Fruit fly (Drosophila melanogaster) whole organism, prepupa: ENCODE data around the gene eIF4E1.

Experiments used
- CG16779 ChIP-seq: fragments of 200-800 bp; sonication (Bioruptor generic); optimal IDR thresholded peaks from 3 replicates; lab custom pipeline; 2017; ENCODE audit warnings: missing biosample characterization, mild to moderate bottlenecking, missing genetic modification characterization
- CG3032 ChIP-seq: fragments of 200-800 bp; optimal IDR thresholded peaks from 2 replicates; lab custom pipeline; 2019; ENCODE audit warnings: missing biosample characterization, mild to moderate bottlenecking, missing genetic modification characterization, moderate library complexity
- CG6854 ChIP-seq: fragments of 200-800 bp; sonication (Bioruptor generic); optimal IDR thresholded peaks from 2 replicates; lab custom pipeline; 2017; ENCODE audit warnings: missing biosample characterization, mild to moderate bottlenecking, missing genetic modification characterization
- CG8119 ChIP-seq: fragments of 200-800 bp; sonication (Bioruptor generic); IDR thresholded peaks from 3 replicates; pipeline ENCODE4 v1.3.6; 2022; ENCODE audit warnings: missing biosample characterization, missing genetic modification characterization
- CG8319 ChIP-seq: fragments of 200-800 bp; sonication (Bioruptor generic); optimal IDR thresholded peaks from 3 replicates; lab custom pipeline; 2016; ENCODE audit warnings: missing biosample characterization, missing genetic modification characterization
- Eip75B ChIP-seq: fragments of 200-800 bp; sonication (Bioruptor generic); optimal IDR thresholded peaks from 3 replicates; lab custom pipeline; 2016; ENCODE audit warnings: missing biosample characterization, missing genetic modification characterization
- Ets21C ChIP-seq: fragments of 200-800 bp; sonication (Bioruptor generic); optimal IDR thresholded peaks from 3 replicates; lab custom pipeline; 2016; ENCODE audit warnings: missing biosample characterization, missing genetic modification characterization
- Gug ChIP-seq: fragments of 200-800 bp; sonication (Bioruptor generic); IDR thresholded peaks from 2 replicates; pipeline ENCODE4 v1.3.6; 2022; ENCODE audit warnings: missing biosample characterization, missing genetic modification characterization
- Hr39 ChIP-seq: fragments of 200-800 bp; sonication (Bioruptor generic); optimal IDR thresholded peaks from 2 replicates; lab custom pipeline; 2016; ENCODE audit warnings: missing biosample characterization, missing genetic modification characterization
- Met ChIP-seq: fragments of 200-800 bp; sonication (Bioruptor generic); optimal IDR thresholded peaks from 3 replicates; lab custom pipeline; 2016; ENCODE audit warnings: missing biosample characterization, missing genetic modification characterization
- Sox14 ChIP-seq: fragments of 200-800 bp; sonication (Bioruptor generic); optimal IDR thresholded peaks from 3 replicates; lab custom pipeline; 2016; ENCODE audit warnings: missing biosample characterization, missing genetic modification characterization
- fd85E ChIP-seq: fragments of 200-800 bp; sonication (Bioruptor generic); optimal IDR thresholded peaks from 3 replicates; lab custom pipeline; 2016; ENCODE audit warnings: missing biosample characterization, missing genetic modification characterization
- lz ChIP-seq: fragments of 200-800 bp; sonication (Bioruptor generic); optimal IDR thresholded peaks from 3 replicates; lab custom pipeline; 2016; ENCODE audit warnings: missing biosample characterization, missing genetic modification characterization

DNA sequence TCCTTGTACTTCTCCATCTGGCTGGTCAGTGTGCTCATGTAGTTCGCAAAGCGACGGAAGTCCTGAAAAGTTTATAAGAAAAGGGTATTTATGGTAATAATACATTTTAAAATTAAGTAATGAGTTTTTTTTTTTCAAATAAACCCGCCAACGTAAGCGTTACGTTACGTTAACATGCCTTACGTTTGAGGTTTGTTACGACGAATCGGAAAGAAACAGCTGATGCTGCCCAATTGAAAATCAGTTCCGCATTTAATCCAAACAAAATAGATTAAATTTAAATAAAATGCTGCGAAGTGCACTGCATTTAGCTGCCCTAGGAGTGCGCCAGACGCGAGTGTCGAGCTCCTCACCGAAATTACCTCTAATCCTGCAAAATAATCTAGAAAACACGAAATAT, 38.1 kb downstream of the eIF4E1 start, which contains the start of gene mRRF1:
- TF ChIP-seq CG8319 (GFP tag; lab: Kevin White, UChicago), result no peak
- TF ChIP-seq Gug (GFP tag; lab: Robert Waterston, UW), result no peak
- no peak for TF ChIP-seq Ets21C (GFP tag; lab: Kevin White, UChicago)
- TF ChIP-seq Sox14 (GFP tag; lab: Kevin White, UChicago), result no peak
- no peak for TF ChIP-seq CG8119 (GFP tag; lab: Robert Waterston, UW)
- no peak for TF ChIP-seq Hr39 (GFP tag; lab: Kevin White, UChicago)
- TF ChIP-seq Eip75B (GFP tag; lab: Kevin White, UChicago), result no peak
- TF ChIP-seq CG3032, result no peak
- TF ChIP-seq lz, result no peak
- no peak for TF ChIP-seq Met
- TF ChIP-seq CG16779 (tag; lab: Kevin White, UChicago), result no peak
- no peak for TF ChIP-seq CG6854
- no peak for TF ChIP-seq fd85E (GFP tag; lab: Kevin White, UChicago)
